Fruit fly (Drosophila melanogaster) whole organism, wandering third instar larva: ENCODE results near the gene Fdh.

Experiments
- Dfd ChIP-seq: fragments of >200 bp; optimal IDR thresholded peaks from 2 replicates; lab custom pipeline; 2017; ENCODE audit warnings: missing biosample characterization, missing genetic modification characterization
- Hr78 ChIP-seq: fragments of >200 bp; optimal IDR thresholded peaks from 2 replicates; lab custom pipeline; 2017; ENCODE audit warnings: missing biosample characterization, missing genetic modification characterization
- br ChIP-seq: fragments of 200-800 bp; sonication (Bioruptor generic); optimal IDR thresholded peaks from 2 replicates; lab custom pipeline; 2016; ENCODE audit warnings: missing biosample characterization, missing genetic modification characterization
- psq ChIP-seq: fragments of 200-800 bp; sonication (Bioruptor generic); optimal IDR thresholded peaks from 3 replicates; lab custom pipeline; 2017; ENCODE audit warnings: missing biosample characterization, mild to moderate bottlenecking, missing genetic modification characterization, moderate library complexity
- woc ChIP-seq: sonication (Bioruptor generic); optimal IDR thresholded peaks from 2 replicates; lab custom pipeline; 2016; ENCODE audit warnings: missing biosample characterization, mild to moderate bottlenecking, missing genetic modification characterization

DNA sequence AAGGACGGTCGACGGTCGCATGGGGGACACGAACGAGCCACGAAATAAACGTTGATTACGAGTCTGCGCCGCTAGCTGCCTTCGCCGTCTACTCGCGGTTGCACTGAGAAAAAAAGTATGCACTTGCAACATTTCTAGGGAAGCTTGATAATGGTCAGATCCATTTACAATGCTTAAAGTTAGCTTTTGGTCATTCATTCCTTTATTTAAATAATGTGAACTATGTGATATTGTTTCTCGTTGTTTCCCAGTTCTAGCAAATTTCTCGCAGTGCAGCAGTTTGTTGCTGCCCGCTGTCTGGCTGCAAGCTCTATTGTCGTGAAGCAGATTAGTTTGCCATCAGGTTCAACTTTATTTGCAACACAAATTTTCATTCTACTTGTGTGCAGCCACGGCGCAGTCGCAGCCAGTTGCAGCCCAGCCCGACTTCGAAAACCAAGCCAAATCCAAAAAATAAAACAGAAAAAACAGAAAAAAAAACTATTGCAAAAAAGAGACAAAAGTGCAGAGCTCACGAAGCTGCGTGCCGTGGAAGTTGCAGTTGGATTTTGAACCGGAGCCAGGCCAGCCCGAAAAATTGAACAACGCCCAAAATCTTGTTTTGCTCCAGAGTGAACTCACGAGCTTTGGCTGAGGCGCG is 39.5 kb downstream of the Fdh start:
- TF ChIP-seq Hr78 (no peak), woc (no peak), Dfd (GFP tag; lab: Kevin White, UChicago) (no peak), psq (GFP tag; lab: Kevin White, UChicago) (no peak), br (GFP tag; lab: Kevin White, UChicago) (no peak)
